Fruit fly (Drosophila melanogaster): ENCODE measurements around the gene CG14961.

DNA sequence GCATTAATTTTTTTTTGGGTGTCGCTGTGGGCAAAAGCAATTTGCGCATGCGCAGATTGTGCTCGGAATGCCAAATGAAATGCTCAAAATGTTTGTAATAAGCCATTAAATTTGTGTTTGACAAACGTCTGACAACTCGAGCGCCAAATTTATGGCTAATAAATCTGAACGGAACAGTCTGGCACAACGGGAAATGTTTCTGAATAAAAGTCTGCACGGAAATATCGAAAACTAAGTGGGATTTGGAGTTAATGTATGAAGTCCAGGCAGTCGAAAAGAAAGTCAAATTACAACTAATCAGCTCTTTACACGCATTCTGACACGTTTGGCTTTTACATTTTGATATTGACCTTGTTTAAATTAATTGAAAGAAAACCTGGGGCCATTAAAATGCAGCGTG is 38.7 kb upstream of the CG14961 start, which contains the start of gene CG12009:
- TF ChIP-seq CG8159 (tag; optimal IDR thresholded peaks at IDR 0.05): no peak
- no peak for TF ChIP-seq CG14655 (GFP tag; optimal IDR thresholded peaks at IDR 0.05)
- no peak for TF ChIP-seq Ets98B (GFP tag; IDR thresholded peaks at IDR 0.05)
- no peak for TF ChIP-seq Pif1A (GFP tag; optimal IDR thresholded peaks at IDR 0.05)
- TF ChIP-seq CG4496 (GFP tag; IDR thresholded peaks at IDR 0.05): no peak
- TF ChIP-seq CG34367 (tag; optimal IDR thresholded peaks at IDR 0.05): no peak
- TF ChIP-seq CG17806 (tag; optimal IDR thresholded peaks at IDR 0.05): no peak
- no peak for TF ChIP-seq CG13204 (GFP tag; optimal IDR thresholded peaks at IDR 0.05)
